Worm (Caenorhabditis elegans): ENCODE results near the gene W10G11.19.

Gene W10G11.19

DNA sequence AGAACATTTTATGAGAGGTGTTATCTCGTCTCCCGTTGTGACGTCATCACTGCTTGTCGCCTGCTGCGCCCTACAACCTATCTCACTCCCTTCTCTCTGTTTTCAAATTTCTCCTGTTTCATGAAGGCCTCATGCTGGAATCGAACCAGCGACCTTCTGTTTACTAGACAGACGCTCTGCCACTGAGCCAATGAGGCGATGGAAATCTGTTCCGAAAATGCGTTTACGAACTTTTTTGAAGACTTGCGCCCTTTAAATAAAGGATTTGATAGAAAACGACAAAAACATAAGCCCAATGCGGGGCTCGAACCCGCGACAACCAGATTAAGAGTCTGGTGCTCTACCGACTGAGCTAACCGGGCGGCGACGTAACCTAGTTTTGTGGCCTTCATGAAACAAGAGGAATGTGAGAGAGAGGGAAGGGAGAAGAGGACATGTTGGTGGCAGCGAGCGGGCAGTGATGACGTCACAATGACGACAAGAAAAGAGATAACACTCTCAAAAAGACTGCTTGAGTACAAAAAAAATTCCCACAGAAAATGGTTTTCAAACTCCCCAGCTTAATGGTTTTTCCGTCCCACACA, 31.4 kb upstream of the W10G11.19 start, which contains the start of gene clec-126 (continued):
- TF ChIP-seq lin-26 (GFP tag; IDR thresholded peaks at IDR 0.05) (peak; percentile 87), B0336.3 (GFP tag; IDR thresholded peaks at IDR 0.05) (peak; percentile 91), repo-1 (tag; optimal IDR thresholded peaks at IDR 0.05) (peak; percentile 90), tbp1 (GFP tag; optimal IDR thresholded peaks at IDR 0.05) (peak; percentile 92), madf-8 (GFP tag; conservative IDR thresholded peaks at IDR 0.05) (0 out of 2 replicates have a peak, but pooled peaks have one; percentile 11), chd-7 (tag; optimal IDR thresholded peaks at IDR 0.05) (peak; percentile 59), D2030.7 (GFP tag; IDR thresholded peaks at IDR 0.05) (peak; percentile 89), rec-8 (tag; optimal IDR thresholded peaks at IDR 0.05) (peak; percentile 66 to 75), attf-6 (GFP tag; IDR thresholded peaks at IDR 0.05) (no peak), attf-5 (GFP tag; optimal IDR thresholded peaks at IDR 0.05) (peak; percentile 80), snpc-1.1 (tag; optimal IDR thresholded peaks at IDR 0.05; ENCODE audit: insufficient read depth) (peak; percentile 73), madf-6 (GFP tag; IDR thresholded peaks at IDR 0.05) (peak; percentile 71), aptf-3 (GFP tag; IDR thresholded peaks at IDR 0.05) (no peak), F52B5.7 (tag; optimal IDR thresholded peaks at IDR 0.05) (peak; percentile 51), ceh-91 (GFP tag; IDR thresholded peaks at IDR 0.05) (0 out of 2 replicates have a peak, but pooled peaks have one; percentile 29), hmg-1.2 (GFP tag; IDR thresholded peaks at IDR 0.05) (peak; percentile 77), C17E4.6 (GFP tag; IDR thresholded peaks at IDR 0.05) (0 out of 2 replicates have a peak, but pooled peaks have one; percentile 16), bed-2 (GFP tag; IDR thresholded peaks at IDR 0.05) (no peak), egl-18 (GFP tag; IDR thresholded peaks at IDR 0.05) (no peak), B0261.1 (tag; optimal IDR thresholded peaks at IDR 0.05) (peak; percentile 97), pha-4 (tag; optimal IDR thresholded peaks at IDR 0.05) (peak; percentile 11), nfya-2 (GFP tag; IDR thresholded peaks at IDR 0.05) (no peak), ztf-22 (GFP tag; optimal IDR thresholded peaks at IDR 0.05) (peak; percentile 56), tbx-9 (tag; optimal IDR thresholded peaks at IDR 0.05; ENCODE audit: borderline replicate concordance) (no peak), hsf-1 (GFP tag; IDR thresholded peaks at IDR 0.05) (0 out of 2 replicates have a peak, but pooled peaks have one; percentile 33), ama-1 (optimal IDR thresholded peaks at IDR 0.05) (no peak), ama-1 (GFP tag; optimal IDR thresholded peaks at IDR 0.05) (peak; percentile 30 to 71), nhr-179 (tag; optimal IDR thresholded peaks at IDR 0.05) (peak; percentile 53), F22D6.2 (tag; optimal IDR thresholded peaks at IDR 0.05) (peak; percentile 72), unc-62 (GFP tag; optimal IDR thresholded peaks at IDR 0.05) (no peak), snpc-1.3 (tag; optimal IDR thresholded peaks at IDR 0.05; ENCODE audit: insufficient read depth) (peak; percentile 80), akir-1 (GFP tag; optimal IDR thresholded peaks at IDR 0.05) (no peak), ceh-58 (GFP tag; IDR thresholded peaks at IDR 0.05) (no peak), B0019.2 (GFP tag; conservative IDR thresholded peaks at IDR 0.05) (0 out of 2 replicates have a peak, but pooled peaks have one; percentile 6), dpff-1 (tag; optimal IDR thresholded peaks at IDR 0.05) (no peak), lir-1 (GFP tag; conservative IDR thresholded peaks at IDR 0.05) (0 out of 2 replicates have a peak, but pooled peaks have one; percentile 49), ztf-25 (GFP tag; IDR thresholded peaks at IDR 0.05) (no peak), mes-4 (tag; optimal IDR thresholded peaks at IDR 0.05) (peak; percentile 77), ztf-3 (GFP tag; optimal IDR thresholded peaks at IDR 0.05) (no peak), mel-28 (tag; optimal IDR thresholded peaks at IDR 0.05; ENCODE audit: borderline replicate concordance) (no peak), F55B11.4 (tag; optimal IDR thresholded peaks at IDR 0.05; ENCODE audit: borderline replicate concordance, insufficient read depth) (no peak), ceh-40 (GFP tag; IDR thresholded peaks at IDR 0.05) (no peak), sea-2 (GFP tag; IDR thresholded peaks at IDR 0.05) (no peak), hlh-26 (GFP tag; conservative IDR thresholded peaks at IDR 0.05) (no peak), nfyb-1 (GFP tag; IDR thresholded peaks at IDR 0.05) (peak; percentile 89), fkh-3 (tag; optimal IDR thresholded peaks at IDR 0.05) (peak; percentile 42), snpc-3.4 (tag; optimal IDR thresholded peaks at IDR 0.05) (peak; percentile 62), Y95B8A.8 (GFP tag; IDR thresholded peaks at IDR 0.05) (0 out of 2 replicates have a peak, but pooled peaks have one; percentile 21)

Data from whole organism, young adult.